Fruit fly (Drosophila melanogaster) whole organism, larva: ENCODE measurements around the gene CG5639.
A peak's percentile ranks its signal among the peaks of the same experiment; 100 is the strongest.

Experiments
- noc ChIP-seq: fragments of 200-800 bp; sonication (Bioruptor generic); optimal IDR thresholded peaks from 3 replicates; lab custom pipeline; 2019; ENCODE audit warnings: missing biosample characterization, mild to moderate bottlenecking, missing genetic modification characterization, moderate library complexity

CG5639 gene

dm6 chr3R:27605534-27606250 lies 9.8 kb upstream of the CG5639 start:
- TF ChIP-seq noc (tag; lab: Kevin White, UChicago) = peak; percentile 65

dm6 chr3R:27604636-27605443 lies 8.9 kb upstream of the CG5639 start:
- TF ChIP-seq noc (tag; lab: Kevin White, UChicago) = peak; percentile 65

- TF ChIP-seq noc (tag; lab: Kevin White, UChicago) = no peak
Observed at dm6 chr3R:27603671-27604070, 7.7 kb upstream of the CG5639 start.

- no peak for TF ChIP-seq noc (tag; lab: Kevin White, UChicago)
Observed at dm6 chr3R:27597258-27597657, 1.3 kb upstream of the CG5639 start.

- TF ChIP-seq noc (tag; lab: Kevin White, UChicago) = no peak
Observed at dm6 chr3R:27593580-27594187, 2.2 kb downstream of the CG5639 start.

dm6 chr3R:27593174-27593573 lies 2.8 kb downstream of the CG5639 start:
- no peak for TF ChIP-seq noc (tag; lab: Kevin White, UChicago)

dm6 chr3R:27582634-27583181 lies 13.2 kb downstream of the CG5639 start, which contains the start of gene pins:
Gene pins (plus strand): TSS chr3R:27582840.
- no peak for TF ChIP-seq noc (tag; lab: Kevin White, UChicago)

- peak; percentile 29 for TF ChIP-seq noc (tag; lab: Kevin White, UChicago)
Observed at dm6 chr3R:27581890-27582487, 13.9 kb downstream of the CG5639 start, which contains the start of gene wdb. Gene wdb (minus strand): TSS chr3R:27582241.

dm6 chr3R:27581263-27581868 lies 14.6 kb downstream of the CG5639 start:
- TF ChIP-seq noc (tag; lab: Kevin White, UChicago) = peak; percentile 73

dm6 chr3R:27580274-27581011 lies 15.5 kb downstream of the CG5639 start:
- TF ChIP-seq noc (tag; lab: Kevin White, UChicago) = no peak

dm6 chr3R:27579422-27579821 lies 16.5 kb downstream of the CG5639 start:
- no peak for TF ChIP-seq noc (tag; lab: Kevin White, UChicago)

- TF ChIP-seq noc (tag; lab: Kevin White, UChicago) = no peak
Observed at dm6 chr3R:27570692-27571091, 25.2 kb downstream of the CG5639 start.

- TF ChIP-seq noc (tag; lab: Kevin White, UChicago) = peak; percentile 93
Observed at dm6 chr3R:27569706-27570105, 26.2 kb downstream of the CG5639 start.

- no peak for TF ChIP-seq noc (tag; lab: Kevin White, UChicago)
Observed at dm6 chr3R:27568545-27568944, 27.4 kb downstream of the CG5639 start.
